Fruit fly (Drosophila melanogaster): ENCODE measurements around the gene Tango6.

Tango6 gene

DNA sequence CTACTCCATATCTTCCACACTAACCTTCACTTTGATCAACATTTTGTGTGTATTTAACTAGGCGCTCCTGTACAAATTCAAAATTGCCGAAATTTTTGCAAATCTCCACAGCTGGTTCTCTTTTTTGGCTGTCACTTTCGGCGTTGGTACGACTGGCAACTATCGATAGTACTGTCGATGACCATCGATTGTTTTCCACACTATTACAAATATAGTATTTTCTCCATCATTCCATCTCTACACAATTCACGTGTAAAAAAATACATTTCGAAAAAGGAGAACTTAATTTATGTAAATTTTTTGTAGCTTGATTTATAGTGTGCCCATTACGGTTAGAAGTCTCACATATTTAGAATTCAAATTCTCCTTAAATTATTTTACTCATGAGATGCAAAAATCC is 17.2 kb upstream of the Tango6 start, which contains the start of gene Nedd8 (continued):
- TF ChIP-seq CG7556 (GFP tag; optimal IDR thresholded peaks at IDR 0.05): no peak
- no peak for TF ChIP-seq fu2 (GFP tag; optimal IDR thresholded peaks at IDR 0.05)
- TF ChIP-seq CG10147 (GFP tag; optimal IDR thresholded peaks at IDR 0.05): peak; percentile 7
- TF ChIP-seq CG13624 (GFP tag; optimal IDR thresholded peaks at IDR 0.05): peak; percentile 11
- no peak for TF ChIP-seq CG10321 (GFP tag; IDR thresholded peaks at IDR 0.05)
- no peak for TF ChIP-seq NC2β (GFP tag; optimal IDR thresholded peaks at IDR 0.05)
- peak; percentile 63 for TF ChIP-seq MESR4 (GFP tag; optimal IDR thresholded peaks at IDR 0.05)
- no peak for TF ChIP-seq nerfin-1 (tag; optimal IDR thresholded peaks at IDR 0.05)
- TF ChIP-seq CG1647 (GFP tag; optimal IDR thresholded peaks at IDR 0.05): no peak
- TF ChIP-seq stwl (tag; optimal IDR thresholded peaks at IDR 0.05): peak; percentile 89
- no peak for TF ChIP-seq tgo (GFP tag; IDR thresholded peaks at IDR 0.05)
- no peak for TF ChIP-seq CG15601 (tag; optimal IDR thresholded peaks at IDR 0.05)
- no peak for TF ChIP-seq wdn (GFP tag; IDR thresholded peaks at IDR 0.05)
- TF ChIP-seq chn (GFP tag; optimal IDR thresholded peaks at IDR 0.05): no peak
- TF ChIP-seq seq (GFP tag; IDR thresholded peaks at IDR 0.05): no peak
- TF ChIP-seq klu (GFP tag; IDR thresholded peaks at IDR 0.05): no peak
- no peak for TF ChIP-seq br (optimal IDR thresholded peaks at IDR 0.05)
- TF ChIP-seq sqz (GFP tag; optimal IDR thresholded peaks at IDR 0.05): no peak
- peak; percentile 27 to 76 for TF ChIP-seq crp (GFP tag; optimal IDR thresholded peaks at IDR 0.05)
- no peak for TF ChIP-seq CG12299 (tag; optimal IDR thresholded peaks at IDR 0.05)
- TF ChIP-seq psq (GFP tag; optimal IDR thresholded peaks at IDR 0.05): no peak
- no peak for TF ChIP-seq toy (GFP tag; IDR thresholded peaks at IDR 0.05)
- TF ChIP-seq shn (GFP tag; optimal IDR thresholded peaks at IDR 0.05): no peak
- no peak for TF ChIP-seq Elba2 (GFP tag; optimal IDR thresholded peaks at IDR 0.05)
- TF ChIP-seq Ets97D (GFP tag; optimal IDR thresholded peaks at IDR 0.05): peak; percentile 83
- peak; percentile 93 for TF ChIP-seq amos (GFP tag; IDR thresholded peaks at IDR 0.05; ENCODE audit: partially characterized antibody)
- no peak for TF ChIP-seq CG32767 (GFP tag; IDR thresholded peaks at IDR 0.05)
- no peak for TF ChIP-seq CG17328 (GFP tag; IDR thresholded peaks at IDR 0.05)
- no peak for TF ChIP-seq CG8388 (GFP tag; optimal IDR thresholded peaks at IDR 0.05)
- no peak for TF ChIP-seq CG14965 (GFP tag; optimal IDR thresholded peaks at IDR 0.05; ENCODE audit: borderline replicate concordance)
- TF ChIP-seq esg (GFP tag; conservative IDR thresholded peaks at IDR 0.05): no peak
- TF ChIP-seq CG12391 (tag; optimal IDR thresholded peaks at IDR 0.05): peak; percentile 38
- TF ChIP-seq CG7271 (tag; optimal IDR thresholded peaks at IDR 0.05): no peak
- no peak for TF ChIP-seq E2f1 (GFP tag; IDR thresholded peaks at IDR 0.05)
- no peak for TF ChIP-seq CG2875 (GFP tag; optimal IDR thresholded peaks at IDR 0.05)
- peak; percentile 46 for TF ChIP-seq CG2120 (GFP tag; optimal IDR thresholded peaks at IDR 0.05)
- peak; percentile 30 for TF ChIP-seq CG13894 (tag; optimal IDR thresholded peaks at IDR 0.05)
- TF ChIP-seq yki (optimal IDR thresholded peaks at IDR 0.05): no peak
- TF ChIP-seq Trl (optimal IDR thresholded peaks at IDR 0.05): no peak
- no peak for TF ChIP-seq Trl (GFP tag; optimal IDR thresholded peaks at IDR 0.05)
- TF ChIP-seq CG1603 (tag; optimal IDR thresholded peaks at IDR 0.05): peak; percentile 68
- TF ChIP-seq CG4854 (GFP tag; optimal IDR thresholded peaks at IDR 0.05): no peak
- no peak for TF ChIP-seq Mes4 (GFP tag; optimal IDR thresholded peaks at IDR 0.05)
- TF ChIP-seq CG9437 (GFP tag; optimal IDR thresholded peaks at IDR 0.05): no peak
- 0 out of 3 replicates have a peak, but pooled peaks have one; percentile 30 for TF ChIP-seq Dbx (GFP tag; IDR thresholded peaks at IDR 0.05)
